Fruit fly (Drosophila melanogaster): ENCODE results near the gene CG2246.

The CG2246 gene

dm6 chr3R:30550044-30550443 is 51.2 kb downstream of the CG2246 start (continued):
- TF ChIP-seq CG7745 (tag; optimal IDR thresholded peaks at IDR 0.05), result no peak
- TF ChIP-seq tx (GFP tag; optimal IDR thresholded peaks at IDR 0.05), result no peak
- no peak for TF ChIP-seq bab2 (GFP tag; optimal IDR thresholded peaks at IDR 0.05)

dm6 chr3R:30544974-30545373 is 56.3 kb downstream of the CG2246 start:
- peak; percentile 63 for TF ChIP-seq CG3163 (GFP tag; optimal IDR thresholded peaks at IDR 0.05)
- TF ChIP-seq cg (GFP tag; optimal IDR thresholded peaks at IDR 0.05), result peak; percentile 41
- TF ChIP-seq CG10959 (GFP tag; IDR thresholded peaks at IDR 0.05), result no peak
- peak; percentile 12 to 33 for TF ChIP-seq Trl (optimal IDR thresholded peaks at IDR 0.05)
- no peak for TF ChIP-seq Trl (GFP tag; optimal IDR thresholded peaks at IDR 0.05)
- 0 out of 2 replicates have a peak, but pooled peaks have one; percentile 32 for TF ChIP-seq CG11247 (GFP tag; IDR thresholded peaks at IDR 0.05)
- peak; percentile 5 for TF ChIP-seq CG12769 (tag; optimal IDR thresholded peaks at IDR 0.05)
- peak; percentile 67 for TF ChIP-seq kah (GFP tag; optimal IDR thresholded peaks at IDR 0.05)
- peak; percentile 30 for TF ChIP-seq CG17385 (GFP tag; optimal IDR thresholded peaks at IDR 0.05)
- no peak for TF ChIP-seq CG7928 (GFP tag; optimal IDR thresholded peaks at IDR 0.05)
- TF ChIP-seq CG11085 (GFP tag; IDR thresholded peaks at IDR 0.05), result no peak
- 0 out of 3 replicates have a peak, but pooled peaks have one; percentile 37 for TF ChIP-seq sr (GFP tag; IDR thresholded peaks at IDR 0.05)
- TF ChIP-seq CG6654 (GFP tag; optimal IDR thresholded peaks at IDR 0.05), result no peak
- TF ChIP-seq knrl (GFP tag; IDR thresholded peaks at IDR 0.05; ENCODE audit: partially characterized antibody), result no peak
- TF ChIP-seq CG13287 (GFP tag; IDR thresholded peaks at IDR 0.05; ENCODE audit: partially characterized antibody), result no peak

Data from whole organism, embryonic.